Worm (Caenorhabditis elegans) whole organism, L3 larva: ENCODE data around the gene smvt-1.

ENCODE experiments used
- R02D3.7 ChIP-seq: fragments of 150-350 bp; optimal IDR thresholded peaks from 2 replicates; lab custom pipeline; 2014; ENCODE audit warnings: missing biosample characterization, missing genetic modification characterization
- ama-1 ChIP-seq: fragments of 150-350 bp; optimal IDR thresholded peaks from 2 replicates; lab custom pipeline; 2018
- fkh-10 ChIP-seq: sonication (generic microtip); optimal IDR thresholded peaks from 2 replicates; lab custom pipeline; 2017; ENCODE audit warnings: missing biosample characterization, missing genetic modification reagents, missing genetic modification characterization
- lin-15B ChIP-seq: fragments of 150-350 bp; optimal IDR thresholded peaks from 2 replicates; lab custom pipeline; 2014; ENCODE audit warnings: missing biosample characterization, missing genetic modification characterization
- lin-39 ChIP-seq: fragments of 150-350 bp; optimal IDR thresholded peaks from 2 replicates; lab custom pipeline; 2018; ENCODE audit warnings: missing biosample characterization, missing genetic modification reagents, missing genetic modification characterization
- nhr-76 ChIP-seq: fragments of 150-350 bp; sonication (generic microtip); optimal IDR thresholded peaks from 5 replicates; lab custom pipeline; 2014; ENCODE audit warnings: missing biosample characterization, missing genetic modification characterization
- pha-4 ChIP-seq: fragments of 150-350 bp; optimal IDR thresholded peaks from 2 replicates; lab custom pipeline; 2014; ENCODE audit warnings: missing biosample characterization, missing genetic modification reagents, missing genetic modification characterization
- ztf-4 ChIP-seq: fragments of 150-350 bp; optimal IDR thresholded peaks from 2 replicates; lab custom pipeline; 2014; ENCODE audit warnings: missing biosample characterization, missing genetic modification characterization

DNA sequence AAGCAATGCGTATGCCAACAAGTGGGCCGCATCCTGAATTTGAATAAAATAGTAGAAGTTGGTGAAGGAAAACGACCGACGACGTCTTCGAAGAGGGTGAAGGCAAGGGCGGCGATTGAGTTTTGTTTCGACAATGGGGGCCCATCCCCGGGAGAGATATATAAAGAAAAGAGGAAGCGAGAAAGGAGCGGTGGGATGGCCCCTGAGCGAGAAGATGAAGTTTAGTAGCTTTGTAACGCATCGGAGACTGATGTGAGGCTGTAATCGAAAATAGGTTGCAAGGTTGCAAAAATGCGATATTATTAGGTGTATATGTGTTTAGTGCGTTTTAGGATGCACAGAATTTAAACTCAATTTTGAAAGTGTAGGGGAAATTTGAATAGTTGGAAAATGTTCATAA, 26.1 kb downstream of the smvt-1 start:
- no peak for TF ChIP-seq ztf-4 (tag; lab: Kevin White, UChicago)
- no peak for TF ChIP-seq lin-15B (tag; lab: Kevin White, UChicago)
- no peak for TF ChIP-seq R02D3.7 (tag; lab: Kevin White, UChicago)
- no peak for TF ChIP-seq nhr-76 (tag; lab: Kevin White, UChicago)
- no peak for TF ChIP-seq fkh-10
- no peak for TF ChIP-seq lin-39
- no peak for TF ChIP-seq pha-4
- TF ChIP-seq ama-1 = no peak
